Fruit fly (Drosophila melanogaster): ENCODE data around the gene CG5541.

DNA sequence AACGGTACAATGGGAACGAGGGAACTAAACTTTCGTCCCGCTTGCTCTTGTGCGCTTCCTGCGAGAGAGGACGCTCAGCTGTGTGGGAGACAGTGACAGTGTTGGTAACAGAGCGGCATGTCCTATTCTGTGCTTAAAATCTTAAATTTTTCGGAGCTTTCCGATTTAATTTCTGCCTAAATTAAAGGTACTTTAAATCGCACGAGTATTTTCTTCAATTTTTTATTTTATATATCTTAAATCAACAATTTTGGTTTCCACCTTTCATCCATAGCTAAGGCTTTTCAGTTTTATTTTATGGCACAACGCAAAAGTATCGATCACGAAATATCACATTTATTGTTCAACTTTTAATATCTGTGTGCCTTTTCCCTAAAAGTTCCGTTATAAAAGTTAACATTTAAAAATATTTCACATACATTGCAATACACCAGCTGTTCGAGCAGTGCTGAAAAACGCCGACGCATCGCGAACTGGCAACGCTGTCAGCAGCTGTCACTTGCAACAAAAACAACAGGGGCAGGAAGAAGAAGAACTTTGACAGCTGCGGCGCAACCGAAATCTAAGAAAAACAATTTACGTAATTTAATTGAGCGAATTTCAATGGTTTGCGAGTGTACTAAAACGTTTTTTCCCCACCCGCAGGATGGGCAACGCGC lies 19.6 kb downstream of the CG5541 start, which contains the start of the genes hiw and ND-B18:
- peak; percentile 17 for TF ChIP-seq CG5204 (GFP tag; optimal IDR thresholded peaks at IDR 0.05)
- TF ChIP-seq Hr96 (GFP tag; optimal IDR thresholded peaks at IDR 0.05) = no peak
- TF ChIP-seq CG7045 (GFP tag; optimal IDR thresholded peaks at IDR 0.05) = no peak
- TF ChIP-seq CG12768 (GFP tag; optimal IDR thresholded peaks at IDR 0.05) = no peak
- no peak for TF ChIP-seq cnc (optimal IDR thresholded peaks at IDR 0.05)
